Worm (Caenorhabditis elegans): ENCODE results near the gene srh-32.

DNA sequence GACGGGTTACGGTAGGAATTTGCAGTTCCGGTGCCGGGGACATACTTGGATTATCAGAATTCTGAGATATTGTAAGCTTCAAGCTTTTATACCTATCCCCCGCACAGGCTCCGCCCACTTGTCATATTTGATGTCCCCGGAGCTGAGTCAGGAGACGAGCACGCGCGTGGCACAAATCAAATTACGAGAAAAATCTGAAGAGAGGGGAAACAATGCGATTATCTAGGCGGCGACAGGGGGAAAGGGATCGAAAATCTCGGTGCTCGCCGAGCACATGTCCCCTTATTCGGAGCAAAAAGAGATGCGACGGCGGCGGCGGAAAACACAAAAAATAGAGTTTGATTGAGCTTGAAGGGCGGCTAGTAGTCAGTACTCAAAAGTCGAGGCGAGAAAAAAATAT lies 48.2 kb downstream of the srh-32 start, which contains the start of gene R12G8.1:
- no peak for TF ChIP-seq elt-4 (tag; optimal IDR thresholded peaks at IDR 0.05)
- no peak for TF ChIP-seq nhr-11 (tag; optimal IDR thresholded peaks at IDR 0.05)
- no peak for TF ChIP-seq ceh-45 (GFP tag; IDR thresholded peaks at IDR 0.05)
- TF ChIP-seq odd-2 (tag; optimal IDR thresholded peaks at IDR 0.05), result no peak
- TF ChIP-seq ama-1 (optimal IDR thresholded peaks at IDR 0.05), result no peak
- TF ChIP-seq ceh-14 (tag; optimal IDR thresholded peaks at IDR 0.05), result no peak
- no peak for TF ChIP-seq ceh-24 (tag; optimal IDR thresholded peaks at IDR 0.05)
- no peak for TF ChIP-seq ttx-3 (tag; optimal IDR thresholded peaks at IDR 0.05)
- no peak for TF ChIP-seq dmd-4 (tag; optimal IDR thresholded peaks at IDR 0.05; ENCODE audit: borderline replicate concordance)
